Fruit fly (Drosophila melanogaster): ENCODE data around the gene CG7384.

The CG7384 gene

dm6 chr2L:10466865-10467270 is 43.4 kb downstream of the CG7384 start (continued):
- TF ChIP-seq ase (GFP tag; IDR thresholded peaks at IDR 0.05) (no peak), chm (GFP tag; IDR thresholded peaks at IDR 0.05) (no peak), stc (GFP tag; IDR thresholded peaks at IDR 0.05) (no peak; the same call in none of the 2 replicates), gsb (GFP tag; IDR thresholded peaks at IDR 0.05) (no peak), Side (GFP tag; optimal IDR thresholded peaks at IDR 0.05) (no peak), Xrp1 (GFP tag; IDR thresholded peaks at IDR 0.05) (peak; percentile 78), CG1529 (GFP tag; optimal IDR thresholded peaks at IDR 0.05) (peak; percentile 67), CG2875 (GFP tag; optimal IDR thresholded peaks at IDR 0.05) (peak; percentile 60), Bdp1 (GFP tag; optimal IDR thresholded peaks at IDR 0.05) (no peak), CG11085 (GFP tag; IDR thresholded peaks at IDR 0.05) (no peak), disco-r (GFP tag; optimal IDR thresholded peaks at IDR 0.05) (peak; percentile 18), pum (GFP tag; optimal IDR thresholded peaks at IDR 0.05) (peak; percentile 53), bowl (GFP tag; IDR thresholded peaks at IDR 0.05) (no peak), CG3163 (GFP tag; optimal IDR thresholded peaks at IDR 0.05) (no peak), CG8290 (GFP tag; optimal IDR thresholded peaks at IDR 0.05) (no peak), CG8290 (tag; optimal IDR thresholded peaks at IDR 0.05) (no peak), Dad (GFP tag; optimal IDR thresholded peaks at IDR 0.05) (peak; percentile 42), CG34422 (GFP tag; IDR thresholded peaks at IDR 0.05) (0 out of 3 replicates have a peak, but pooled peaks have one; percentile 27), kah (GFP tag; optimal IDR thresholded peaks at IDR 0.05) (peak; percentile 16), CkIIα-i1 (GFP tag; IDR thresholded peaks at IDR 0.05) (no peak), pros (GFP tag; optimal IDR thresholded peaks at IDR 0.05) (no peak), gro (GFP tag; optimal IDR thresholded peaks at IDR 0.05) (no peak), D19B (GFP tag; optimal IDR thresholded peaks at IDR 0.05) (peak; percentile 84), Hr3 (GFP tag; optimal IDR thresholded peaks at IDR 0.05) (peak; percentile 63), Ssrp (tag; optimal IDR thresholded peaks at IDR 0.05) (peak; percentile 68), CG17385 (GFP tag; optimal IDR thresholded peaks at IDR 0.05) (peak; percentile 42), Gug (GFP tag; IDR thresholded peaks at IDR 0.05) (peak; percentile 64; the same call in 3 of the 4 replicates), CG15269 (tag; optimal IDR thresholded peaks at IDR 0.05) (no peak), ato (GFP tag; IDR thresholded peaks at IDR 0.05; ENCODE audit: partially characterized antibody) (no peak), Dfd (GFP tag; optimal IDR thresholded peaks at IDR 0.05) (no peak), hbn (GFP tag; IDR thresholded peaks at IDR 0.05; ENCODE audit: partially characterized antibody) (no peak), CG14710 (tag; optimal IDR thresholded peaks at IDR 0.05) (peak; percentile 73), Neu2 (GFP tag; optimal IDR thresholded peaks at IDR 0.05; ENCODE audit: borderline replicate concordance) (no peak), esg (GFP tag; conservative IDR thresholded peaks at IDR 0.05) (no peak; the same call in 1 of the 2 replicates), HLH3B (GFP tag; IDR thresholded peaks at IDR 0.05) (0 out of 2 replicates have a peak, but pooled peaks have one; percentile 15), E2f1 (GFP tag; IDR thresholded peaks at IDR 0.05) (peak; percentile 26; the same call in 1 of the 2 replicates), ewg (GFP tag; optimal IDR thresholded peaks at IDR 0.05) (peak; percentile 55), CG10267 (tag; optimal IDR thresholded peaks at IDR 0.05) (peak; percentile 58), ssp (GFP tag; IDR thresholded peaks at IDR 0.05) (peak; percentile 64; the same call in 1 of the 2 replicates), Taf1 (GFP tag; IDR thresholded peaks at IDR 0.05) (no peak), phol (tag; optimal IDR thresholded peaks at IDR 0.05) (peak; percentile 84), Sox100B (GFP tag; optimal IDR thresholded peaks at IDR 0.05) (peak; percentile 82), YL-1 (GFP tag; optimal IDR thresholded peaks at IDR 0.05) (no peak), CoRest (tag; optimal IDR thresholded peaks at IDR 0.05) (peak; percentile 74), shn (GFP tag; optimal IDR thresholded peaks at IDR 0.05) (no peak), CG2199 (GFP tag; IDR thresholded peaks at IDR 0.05) (0 out of 3 replicates have a peak, but pooled peaks have one; percentile 30), Blimp-1 (GFP tag; optimal IDR thresholded peaks at IDR 0.05) (peak; percentile 74), her (GFP tag; optimal IDR thresholded peaks at IDR 0.05) (no peak), CG15514 (GFP tag; optimal IDR thresholded peaks at IDR 0.05) (peak; percentile 36), lola (GFP tag; optimal IDR thresholded peaks at IDR 0.05) (peak in 1 of 3 experiments; percentile 74), CG16779 (GFP tag; IDR thresholded peaks at IDR 0.05) (no peak)
